Worm (Caenorhabditis elegans) whole organism, midembryonic: Measurements from ENCODE around the gene fbxb-107.

ENCODE experiments used
- T22C8.4 ChIP-seq: fragments of 200-800 bp; sonication (Bioruptor generic); IDR thresholded peaks from 2 replicates; pipeline ENCODE4 v1.3.6; 2022; ENCODE audit warnings: missing genetic modification characterization, missing compliant biosample characterization
- cog-1 ChIP-seq: sonication (generic microtip); optimal IDR thresholded peaks from 2 replicates; lab custom pipeline; 2016; ENCODE audit warnings: missing genetic modification characterization, missing compliant biosample characterization
- flt-1 ChIP-seq: fragments of 200-800 bp; sonication (Bioruptor generic); IDR thresholded peaks from 2 replicates; pipeline ENCODE4 v1.3.6; 2022; ENCODE audit warnings: missing genetic modification characterization, missing compliant biosample characterization

DNA sequence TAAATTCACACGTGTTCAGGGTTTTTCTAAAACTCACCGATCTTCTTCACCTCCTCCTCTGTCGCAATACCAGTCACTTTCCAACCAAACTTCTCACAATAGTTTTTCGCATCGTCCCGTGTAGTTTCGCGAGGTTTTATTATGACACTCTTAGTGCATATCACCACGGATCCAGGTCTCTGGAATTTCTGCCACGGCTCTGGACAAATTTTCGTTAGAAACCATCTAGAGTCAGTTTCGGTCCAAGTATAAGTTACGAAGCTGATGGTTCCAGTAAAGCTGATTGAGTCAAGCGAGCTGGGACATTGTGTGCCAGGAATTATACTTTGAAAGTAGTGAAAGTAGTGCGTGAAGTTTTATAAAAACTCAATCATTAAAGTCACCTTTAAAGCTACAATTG lies 2.2 kb upstream of the fbxb-107 start:
- no peak for TF ChIP-seq cog-1 (tag; lab: Kevin White, UChicago)
- no peak for TF ChIP-seq flt-1 (GFP tag; lab: Robert Waterston, UW)
- no peak for TF ChIP-seq T22C8.4 (GFP tag; lab: Robert Waterston, UW)
